Fruit fly (Drosophila melanogaster): Measurements from ENCODE around the gene Npc2b.
A peak's percentile ranks its signal among the peaks of the same experiment; 100 is the strongest.

The Npc2b gene

dm6 chr3R:14108158-14108921, 19.0 kb downstream of the Npc2b start, which contains the start of gene CG12402 (continued):
- TF ChIP-seq CG34422 (GFP tag; IDR thresholded peaks at IDR 0.05) (peak; percentile 91), btn (GFP tag; optimal IDR thresholded peaks at IDR 0.05) (peak; percentile 8), sqz (GFP tag; optimal IDR thresholded peaks at IDR 0.05) (peak; percentile 86), CG9215 (GFP tag; IDR thresholded peaks at IDR 0.05) (peak; percentile 33; the same call in 1 of the 2 replicates), Lpt (GFP tag; optimal IDR thresholded peaks at IDR 0.05) (no peak), run (tag; optimal IDR thresholded peaks at IDR 0.05) (peak; percentile 76), Fer3 (tag; optimal IDR thresholded peaks at IDR 0.05) (peak; percentile 83), zen (tag; optimal IDR thresholded peaks at IDR 0.05) (peak; percentile 51), Hmr (GFP tag; optimal IDR thresholded peaks at IDR 0.05) (peak; percentile 82), CG16863 (GFP tag; optimal IDR thresholded peaks at IDR 0.05) (peak; percentile 71), toy (GFP tag; IDR thresholded peaks at IDR 0.05) (0 out of 2 replicates have a peak, but pooled peaks have one; percentile 11), ind (GFP tag; optimal IDR thresholded peaks at IDR 0.05) (peak; percentile 82), CG6272 (GFP tag; IDR thresholded peaks at IDR 0.05) (peak; percentile 72), bab2 (GFP tag; optimal IDR thresholded peaks at IDR 0.05) (peak; percentile 34), CG11723 (GFP tag; optimal IDR thresholded peaks at IDR 0.05) (peak; percentile 68), Fer2 (tag; optimal IDR thresholded peaks at IDR 0.05) (peak; percentile 65), CG12104 (GFP tag; optimal IDR thresholded peaks at IDR 0.05) (peak; percentile 70), CG1602 (GFP tag; optimal IDR thresholded peaks at IDR 0.05) (peak; percentile 80), Hr39 (optimal IDR thresholded peaks at IDR 0.05) (no peak), insv (GFP tag; optimal IDR thresholded peaks at IDR 0.05) (peak in 1 of 2 experiments; percentile 40), Stat92E (GFP tag; optimal IDR thresholded peaks at IDR 0.05) (peak in 1 of 3 experiments; percentile 89), CG12071 (GFP tag; optimal IDR thresholded peaks at IDR 0.05) (peak; percentile 81), NFAT (GFP tag; IDR thresholded peaks at IDR 0.05) (peak; percentile 64), jing (GFP tag; optimal IDR thresholded peaks at IDR 0.05) (peak; percentile 56), CG8089 (GFP tag; optimal IDR thresholded peaks at IDR 0.05) (peak; percentile 61), HLH3B (GFP tag; IDR thresholded peaks at IDR 0.05) (peak; percentile 77), Dp (GFP tag; optimal IDR thresholded peaks at IDR 0.05) (peak; percentile 12), trh (GFP tag; optimal IDR thresholded peaks at IDR 0.05) (peak; percentile 74), tio (GFP tag; optimal IDR thresholded peaks at IDR 0.05) (peak; percentile 71), corto (GFP tag; optimal IDR thresholded peaks at IDR 0.05) (no peak), sens (GFP tag) (peak; percentile 92), CG3407 (GFP tag; optimal IDR thresholded peaks at IDR 0.05) (peak; percentile 66), CG9797 (GFP tag; optimal IDR thresholded peaks at IDR 0.05) (peak; percentile 11), CG31365 (tag; optimal IDR thresholded peaks at IDR 0.05) (peak; percentile 57), caup (GFP tag; optimal IDR thresholded peaks at IDR 0.05; ENCODE audit: severe bottlenecking) (peak; percentile 80), cas (GFP tag; IDR thresholded peaks at IDR 0.05) (peak; percentile 69; the same call in 1 of the 2 replicates), Doc2 (GFP tag; IDR thresholded peaks at IDR 0.05) (no peak), Sox100B (GFP tag; optimal IDR thresholded peaks at IDR 0.05) (peak; percentile 84), Drgx (GFP tag; IDR thresholded peaks at IDR 0.05) (peak; percentile 61), CG6791 (GFP tag; IDR thresholded peaks at IDR 0.05; ENCODE audit: partially characterized antibody) (no peak; the same call in 2 of the 3 replicates), Sox102F (GFP tag; optimal IDR thresholded peaks at IDR 0.05) (peak; percentile 90), CG8765 (GFP tag; IDR thresholded peaks at IDR 0.05) (peak; percentile 29; the same call in 1 of the 2 replicates), vnd (GFP tag; IDR thresholded peaks at IDR 0.05; ENCODE audit: partially characterized antibody) (no peak), kah (GFP tag; optimal IDR thresholded peaks at IDR 0.05) (peak; percentile 81), CG9437 (GFP tag; optimal IDR thresholded peaks at IDR 0.05) (peak; percentile 63), CG15601 (tag; optimal IDR thresholded peaks at IDR 0.05) (peak; percentile 58), tx (GFP tag; optimal IDR thresholded peaks at IDR 0.05) (no peak), NC2α (GFP tag; optimal IDR thresholded peaks at IDR 0.05) (peak; percentile 22), D19B (GFP tag; optimal IDR thresholded peaks at IDR 0.05) (peak; percentile 6)

Measured in whole organism, embryonic.